Worm (Caenorhabditis elegans) whole organism, L1 larva: ENCODE results near the gene F02E8.4.
A peak's percentile ranks its signal among the peaks of the same experiment; 100 is the strongest.

Experiments used
- C04F5.9 ChIP-seq: sonication (generic microtip); optimal IDR thresholded peaks from 2 replicates; lab custom pipeline; 2016; ENCODE audit warnings: missing genetic modification characterization, missing compliant biosample characterization
- F16B12.6 ChIP-seq: fragments of 150-350 bp; optimal IDR thresholded peaks from 2 replicates; lab custom pipeline; 2014; ENCODE audit warnings: missing biosample characterization, missing genetic modification characterization
- blmp-1 ChIP-seq: fragments of 150-350 bp; optimal IDR thresholded peaks from 2 replicates; lab custom pipeline; 2014; ENCODE audit warnings: missing biosample characterization, missing genetic modification characterization
- ceh-63 ChIP-seq: fragments of 200-800 bp; sonication (Bioruptor generic); optimal IDR thresholded peaks from 2 replicates; lab custom pipeline; 2018; ENCODE audit warnings: mild to moderate bottlenecking, missing genetic modification characterization, missing compliant biosample characterization
- ceh-82 ChIP-seq, 3 experiments: fragments of 150-350 bp in 1 of 3; sonication (generic microtip) in 2 of 3; optimal IDR thresholded peaks; 2 replicates each; lab custom pipeline; 2014 to 2017; ENCODE audit warnings: missing biosample characterization in 3 of 3, missing genetic modification characterization in 3 of 3
- ces-1 ChIP-seq: fragments of 150-350 bp; optimal IDR thresholded peaks from 2 replicates; lab custom pipeline; 2014; ENCODE audit warnings: missing biosample characterization, missing genetic modification reagents, missing genetic modification characterization
- dpl-1 ChIP-seq, 3 experiments: fragments of 150-350 bp in 2 of 3; sonication (generic microtip) in 1 of 3; optimal IDR thresholded peaks; 2 replicates each; lab custom pipeline; 2014 to 2017; ENCODE audit warnings: missing biosample characterization in 3 of 3, missing genetic modification characterization in 3 of 3, missing genetic modification reagents in 3 of 3
- dsc-1 ChIP-seq: sonication (generic microtip); optimal IDR thresholded peaks from 2 replicates; lab custom pipeline; 2016; ENCODE audit warnings: mild to moderate bottlenecking, missing genetic modification characterization, missing compliant biosample characterization
- efl-1 ChIP-seq, 4 experiments: fragments of 150-350 bp; optimal IDR thresholded peaks in 3 of 4; peaks in 1 of 4; 1 replicate in 1 of 4; 2 replicates in 3 of 4; lab custom pipeline; 2014; ENCODE audit warnings: missing biosample characterization in 2 of 4, missing genetic modification characterization in 2 of 4, missing genetic modification reagents in 2 of 4
- efl-3 ChIP-seq: fragments of 200-800 bp; sonication (Bioruptor generic); optimal IDR thresholded peaks from 2 replicates; lab custom pipeline; 2018; ENCODE audit warnings: mild to moderate bottlenecking, missing genetic modification characterization, missing compliant biosample characterization
- egl-13 ChIP-seq: sonication (generic microtip); optimal IDR thresholded peaks from 2 replicates; lab custom pipeline; 2016; ENCODE audit warnings: missing genotype, missing genetic modification reagents, missing genetic modification characterization, missing compliant biosample characterization
- elt-3 ChIP-seq, 6 experiments: fragments of 150-350 bp in 1 of 6; sonication (generic microtip); optimal IDR thresholded peaks; 2 replicates each; lab custom pipeline; 2017 to 2018; ENCODE audit warnings: missing biosample characterization in 6 of 6, missing genetic modification characterization in 6 of 6, inconsistent platforms in 1 of 6
- fkh-10 ChIP-seq: sonication (generic microtip); optimal IDR thresholded peaks from 2 replicates; lab custom pipeline; 2017; ENCODE audit warnings: missing biosample characterization, missing genetic modification reagents, missing genetic modification characterization
- fkh-4 ChIP-seq: sonication (generic microtip); optimal IDR thresholded peaks from 2 replicates; lab custom pipeline; 2016; ENCODE audit warnings: missing compliant biosample characterization, missing genetic modification characterization, borderline replicate concordance
- fkh-8 ChIP-seq: sonication (generic microtip); optimal IDR thresholded peaks from 2 replicates; lab custom pipeline; 2016; ENCODE audit warnings: mild to moderate bottlenecking, missing genetic modification characterization, missing compliant biosample characterization
- fos-1 ChIP-seq: fragments of 150-350 bp; optimal IDR thresholded peaks from 2 replicates; lab custom pipeline; 2014; ENCODE audit warnings: missing biosample characterization, missing genetic modification characterization
- grh-1 ChIP-seq: fragments of 200-800 bp; sonication (Bioruptor generic); IDR thresholded peaks from 2 replicates; pipeline ENCODE4 v1.3.6; 2022; ENCODE audit warnings: missing genetic modification reagents, missing genetic modification characterization, missing compliant biosample characterization
- hlh-17 ChIP-seq: fragments of 200-800 bp; sonication (Bioruptor generic); optimal IDR thresholded peaks from 2 replicates; lab custom pipeline; 2018; ENCODE audit warnings: missing genetic modification characterization, mild to moderate bottlenecking, missing compliant biosample characterization, moderate library complexity, borderline replicate concordance
- hlh-4 ChIP-seq: sonication (generic microtip); optimal IDR thresholded peaks from 2 replicates; lab custom pipeline; 2016; ENCODE audit warnings: mild to moderate bottlenecking, missing genetic modification characterization, missing compliant biosample characterization
- irx-1 ChIP-seq: sonication (generic microtip); optimal IDR thresholded peaks from 2 replicates; lab custom pipeline; 2016; ENCODE audit warnings: missing genetic modification characterization, missing compliant biosample characterization
- lin-35 ChIP-seq, 2 experiments: fragments of 150-350 bp; optimal IDR thresholded peaks; 2 replicates each; lab custom pipeline; 2014; ENCODE audit warnings: missing biosample characterization in 2 of 2, missing genetic modification characterization in 2 of 2, missing genetic modification reagents in 2 of 2
- lsy-2 ChIP-seq, 2 experiments: fragments of 150-350 bp; optimal IDR thresholded peaks; 2 replicates each; lab custom pipeline; 2014; ENCODE audit warnings: missing biosample characterization in 2 of 2, missing genetic modification characterization in 2 of 2
- mdl-1 ChIP-seq, 2 experiments: fragments of 150-350 bp; optimal IDR thresholded peaks; 2 replicates each; lab custom pipeline; 2014 to 2017; ENCODE audit warnings: missing biosample characterization in 2 of 2, missing genetic modification characterization in 2 of 2, inconsistent platforms in 1 of 2
- mef-2 ChIP-seq: fragments of 150-350 bp; optimal IDR thresholded peaks from 2 replicates; lab custom pipeline; 2014; ENCODE audit warnings: missing biosample characterization, missing genetic modification characterization
- mep-1 ChIP-seq: fragments of 150-350 bp; optimal IDR thresholded peaks from 2 replicates; lab custom pipeline; 2014; ENCODE audit warnings: missing biosample characterization, missing genetic modification characterization
- nhr-12 ChIP-seq: sonication (generic microtip); optimal IDR thresholded peaks from 2 replicates; lab custom pipeline; 2017; ENCODE audit warnings: missing biosample characterization, missing genetic modification characterization
- nhr-19 ChIP-seq: fragments of 200-800 bp; sonication (Bioruptor generic); conservative IDR thresholded peaks from 2 replicates; pipeline ENCODE4 v1.3.6; 2022; ENCODE audit warnings: missing genetic modification characterization, missing compliant biosample characterization
- nhr-20 ChIP-seq: sonication (generic microtip); optimal IDR thresholded peaks from 2 replicates; lab custom pipeline; 2016; ENCODE audit warnings: mild to moderate bottlenecking, missing genetic modification characterization, missing compliant biosample characterization
- nhr-237 ChIP-seq: fragments of 150-350 bp; optimal IDR thresholded peaks from 2 replicates; lab custom pipeline; 2014; ENCODE audit warnings: missing biosample characterization, missing genetic modification characterization
- nhr-47 ChIP-seq: sonication (generic microtip); optimal IDR thresholded peaks from 2 replicates; lab custom pipeline; 2016; ENCODE audit warnings: mild to moderate bottlenecking, missing genetic modification characterization, moderate library complexity, missing compliant biosample characterization
- nhr-71 ChIP-seq: sonication (generic microtip); optimal IDR thresholded peaks from 2 replicates; lab custom pipeline; 2016; ENCODE audit warnings: mild to moderate bottlenecking, missing genetic modification characterization, moderate library complexity, missing compliant biosample characterization
- nhr-76 ChIP-seq: sonication (generic microtip); optimal IDR thresholded peaks from 2 replicates; lab custom pipeline; 2017; ENCODE audit warnings: missing biosample characterization, missing genetic modification characterization
- nhr-77 ChIP-seq: fragments of 150-350 bp; optimal IDR thresholded peaks from 2 replicates; lab custom pipeline; 2014; ENCODE audit warnings: missing biosample characterization, missing genetic modification characterization
- nhr-85 ChIP-seq: sonication (generic microtip); peaks from one replicate; lab custom pipeline; 2016; ENCODE audit warnings: missing genetic modification characterization, inconsistent platforms, missing compliant biosample characterization
- nhr-90 ChIP-seq: sonication (generic microtip); optimal IDR thresholded peaks from 2 replicates; lab custom pipeline; 2016; ENCODE audit warnings: mild to moderate bottlenecking, missing genetic modification characterization, missing compliant biosample characterization; ENCODE audit not compliant: poor library complexity
- pag-3 ChIP-seq: sonication (generic microtip); optimal IDR thresholded peaks from 2 replicates; lab custom pipeline; 2017; ENCODE audit warnings: missing genetic modification characterization, mild to moderate bottlenecking, missing compliant biosample characterization, antibody characterized with exemption, borderline replicate concordance; ENCODE audit not compliant: insufficient read depth
- pax-3 ChIP-seq: fragments of 200-800 bp; sonication (Bioruptor generic); optimal IDR thresholded peaks from 2 replicates; lab custom pipeline; 2018; ENCODE audit warnings: mild to moderate bottlenecking, missing genetic modification characterization, moderate library complexity, missing compliant biosample characterization
- rnt-1 ChIP-seq: sonication (generic microtip); optimal IDR thresholded peaks from 2 replicates; lab custom pipeline; 2016; ENCODE audit warnings: mild to moderate bottlenecking, missing genetic modification characterization, moderate library complexity, missing compliant biosample characterization
- skn-1 ChIP-seq: fragments of 150-350 bp; optimal IDR thresholded peaks from 2 replicates; lab custom pipeline; 2014; ENCODE audit warnings: missing biosample characterization, missing genetic modification characterization
- snu-23 ChIP-seq: sonication (generic microtip); optimal IDR thresholded peaks from 2 replicates; lab custom pipeline; 2016; ENCODE audit warnings: missing genetic modification characterization, missing compliant biosample characterization
- sox-4 ChIP-seq: sonication (generic microtip); optimal IDR thresholded peaks from 2 replicates; lab custom pipeline; 2016; ENCODE audit warnings: missing genetic modification characterization, missing compliant biosample characterization
- swsn-7 ChIP-seq: sonication (generic microtip); optimal IDR thresholded peaks from 2 replicates; lab custom pipeline; 2016; ENCODE audit warnings: missing genetic modification characterization, missing compliant biosample characterization
- tbx-2 ChIP-seq: sonication (generic microtip); optimal IDR thresholded peaks from 2 replicates; lab custom pipeline; 2016; ENCODE audit warnings: missing genetic modification characterization, missing compliant biosample characterization
- tlp-1 ChIP-seq: fragments of 150-350 bp; optimal IDR thresholded peaks from 2 replicates; lab custom pipeline; 2014; ENCODE audit warnings: missing biosample characterization, missing genetic modification characterization
- unc-130 ChIP-seq: fragments of 150-350 bp; optimal IDR thresholded peaks from 2 replicates; lab custom pipeline; 2017; ENCODE audit warnings: missing biosample characterization, missing genetic modification characterization, inconsistent platforms
- unc-30 ChIP-seq: sonication (generic microtip); optimal IDR thresholded peaks from 2 replicates; lab custom pipeline; 2017; ENCODE audit warnings: missing biosample characterization, missing genetic modification characterization
- unc-86 ChIP-seq: sonication (generic microtip); optimal IDR thresholded peaks from 2 replicates; lab custom pipeline; 2016; ENCODE audit warnings: missing genetic modification characterization, missing compliant biosample characterization
- unc-98 ChIP-seq: fragments of 200-800 bp; sonication (Bioruptor generic); IDR thresholded peaks from 2 replicates; pipeline ENCODE4 v1.3.6; 2022; ENCODE audit warnings: missing genetic modification characterization, missing compliant biosample characterization
- xbp-1 ChIP-seq: sonication (generic microtip); optimal IDR thresholded peaks from 2 replicates; lab custom pipeline; 2016; ENCODE audit warnings: missing genetic modification characterization, missing compliant biosample characterization
- zag-1 ChIP-seq: fragments of 150-350 bp; optimal IDR thresholded peaks from 2 replicates; lab custom pipeline; 2014; ENCODE audit warnings: missing biosample characterization, missing genetic modification characterization
- ztf-11 ChIP-seq, 2 experiments: sonication (generic microtip); optimal IDR thresholded peaks; 2 replicates each; lab custom pipeline; 2016 to 2017; ENCODE audit warnings: missing genetic modification characterization in 2 of 2, missing biosample characterization in 1 of 2, missing compliant biosample characterization in 1 of 2

The F02E8.4 gene

ce11 chrX:4440641-4441040 lies 13.3 kb upstream of the F02E8.4 start, which contains the start of gene F15A8.1:
F15A8.1 (plus strand) TSS chrX:4440941.
- TF ChIP-seq xbp-1 (tag; lab: Kevin White, UChicago): no peak
- no peak for TF ChIP-seq fos-1 (tag; lab: Kevin White, UChicago)
- TF ChIP-seq hlh-17: no peak
- no peak for TF ChIP-seq hlh-4
- no peak for TF ChIP-seq egl-13
- no peak for TF ChIP-seq nhr-237 (tag; lab: Kevin White, UChicago)
- TF ChIP-seq zag-1 (tag; lab: Kevin White, UChicago): no peak
- TF ChIP-seq ztf-11 (tag; optimal IDR thresholded peaks at IDR 0.05; lab: Kevin White, UChicago): no peak
- no peak for TF ChIP-seq blmp-1
- no peak for TF ChIP-seq C04F5.9 (tag; lab: Kevin White, UChicago)
- TF ChIP-seq unc-30 (tag; lab: Kevin White, UChicago): no peak
- TF ChIP-seq nhr-71: no peak
- TF ChIP-seq mef-2 (tag; lab: Kevin White, UChicago): no peak
- no peak for TF ChIP-seq elt-3 (tag; optimal IDR thresholded peaks at IDR 0.05; lab: Kevin White, UChicago)
- no peak for TF ChIP-seq ces-1
- TF ChIP-seq dsc-1 (tag; lab: Kevin White, UChicago): no peak
- TF ChIP-seq fkh-4 (tag; lab: Kevin White, UChicago): no peak
- TF ChIP-seq efl-3: no peak

ce11 chrX:4444073-4444472 lies 9.8 kb upstream of the F02E8.4 start:
- TF ChIP-seq lin-35 (GFP tag; optimal IDR thresholded peaks at IDR 0.05; lab: Kevin White, UChicago) (peak; percentile 21 to 56), skn-1 (tag; lab: Kevin White, UChicago) (peak; percentile 9), efl-1 (optimal IDR thresholded peaks at IDR 0.05; lab: Kevin White, UChicago) (peak; percentile 2 to 11), efl-1 (GFP tag; optimal IDR thresholded peaks at IDR 0.05 in 1 of 2; lab: Kevin White, UChicago) (peak in 1 of 2 experiments; percentile 83), ceh-82 (tag; optimal IDR thresholded peaks at IDR 0.05; lab: Kevin White, UChicago) (peak; percentile 10 to 24 (median 19)), nhr-20 (tag; lab: Kevin White, UChicago) (peak; percentile 56), nhr-71 (peak; percentile 67), nhr-77 (tag; lab: Kevin White, UChicago) (peak; percentile 20), irx-1 (tag; lab: Kevin White, UChicago) (peak; percentile 35), rnt-1 (peak; percentile 71), fkh-8 (tag; lab: Kevin White, UChicago) (peak; percentile 15), dsc-1 (tag; lab: Kevin White, UChicago) (peak; percentile 44), mep-1 (tag; lab: Kevin White, UChicago) (peak; percentile 67), nhr-19 (GFP tag; lab: Robert Waterston, UW) (peak; percentile 62), nhr-237 (tag; lab: Kevin White, UChicago) (no peak), dpl-1 (GFP tag; optimal IDR thresholded peaks at IDR 0.05; lab: Kevin White, UChicago) (peak in 1 of 3 experiments; percentile 5), pag-3 (tag; lab: Kevin White, UChicago) (no peak), nhr-76 (tag; lab: Kevin White, UChicago) (no peak), nhr-90 (peak; percentile 61), sox-4 (tag; lab: Kevin White, UChicago) (no peak), nhr-12 (no peak), grh-1 (GFP tag; lab: Robert Waterston, UW) (peak; percentile 15; the same call in 1 of the 2 replicates), swsn-7 (tag; lab: Kevin White, UChicago) (peak; percentile 63), mdl-1 (tag; optimal IDR thresholded peaks at IDR 0.05; lab: Kevin White, UChicago) (peak in 1 of 2 experiments; percentile 75), C04F5.9 (tag; lab: Kevin White, UChicago) (no peak), xbp-1 (tag; lab: Kevin White, UChicago) (peak; percentile 50), F16B12.6 (peak; percentile 4), snu-23 (peak; percentile 72), fkh-10 (no peak), lsy-2 (tag; optimal IDR thresholded peaks at IDR 0.05; lab: Kevin White, UChicago) (peak; percentile 40 to 42), tbx-2 (peak; percentile 31), unc-86 (tag; lab: Kevin White, UChicago) (no peak), nhr-85 (peak; percentile 64), unc-130 (peak; percentile 38), pax-3 (tag; lab: Kevin White, UChicago) (no peak), nhr-47 (tag; lab: Kevin White, UChicago) (peak; percentile 67), tlp-1 (no peak), ceh-63 (GFP tag; lab: Kevin White, UChicago) (no peak), unc-98 (GFP tag; lab: Robert Waterston, UW) (no peak)
